Worm (Caenorhabditis elegans) whole organism, L2 larva: ENCODE measurements around the gene tbc-18.

Source experiments
- C34F6.9 ChIP-seq: fragments of 150-350 bp; optimal IDR thresholded peaks from 2 replicates; lab custom pipeline; 2014; ENCODE audit warnings: missing biosample characterization, missing genetic modification characterization
- F13H6.1 ChIP-seq: sonication (generic microtip); optimal IDR thresholded peaks from 2 replicates; lab custom pipeline; 2016; ENCODE audit warnings: missing genetic modification characterization, missing compliant biosample characterization
- R02D3.7 ChIP-seq: fragments of 150-350 bp; optimal IDR thresholded peaks from 2 replicates; lab custom pipeline; 2014; ENCODE audit warnings: missing biosample characterization, missing genetic modification characterization
- Y55F3AM.14 ChIP-seq: fragments of 200-800 bp; sonication (Bioruptor generic); optimal IDR thresholded peaks from 2 replicates; lab custom pipeline; 2018; ENCODE audit warnings: mild to moderate bottlenecking, missing genetic modification characterization, missing compliant biosample characterization
- ZK546.5 ChIP-seq: sonication (generic microtip); optimal IDR thresholded peaks from 2 replicates; lab custom pipeline; 2017; ENCODE audit warnings: missing biosample characterization, missing genetic modification characterization
- aly-2 ChIP-seq: fragments of 150-350 bp; optimal IDR thresholded peaks from 2 replicates; lab custom pipeline; 2014; ENCODE audit warnings: missing biosample characterization, missing genetic modification characterization
- ama-1 ChIP-seq: fragments of 150-350 bp; optimal IDR thresholded peaks from 2 replicates; lab custom pipeline; 2018; ENCODE audit warnings: inconsistent platforms
- blmp-1 ChIP-seq: sonication (generic microtip); optimal IDR thresholded peaks from 2 replicates; lab custom pipeline; 2017; ENCODE audit warnings: missing genetic modification characterization, mild to moderate bottlenecking, missing compliant biosample characterization, antibody characterized with exemption, moderate library complexity; ENCODE audit not compliant: insufficient read depth
- ceh-16 ChIP-seq: fragments of 150-350 bp; optimal IDR thresholded peaks from 2 replicates; lab custom pipeline; 2014; ENCODE audit warnings: missing biosample characterization, missing genetic modification characterization
- ceh-82 ChIP-seq: fragments of 150-350 bp; optimal IDR thresholded peaks from 2 replicates; lab custom pipeline; 2014; ENCODE audit warnings: missing biosample characterization, missing genetic modification characterization
- crh-2 ChIP-seq: sonication (generic microtip); optimal IDR thresholded peaks from 2 replicates; lab custom pipeline; 2017; ENCODE audit warnings: missing biosample characterization, missing genetic modification characterization
- dmd-4 ChIP-seq: sonication (generic microtip); optimal IDR thresholded peaks from 2 replicates; lab custom pipeline; 2017; ENCODE audit warnings: missing biosample characterization, missing genetic modification characterization
- egl-27 ChIP-seq: sonication (generic microtip); optimal IDR thresholded peaks from 3 replicates; lab custom pipeline; 2017; ENCODE audit warnings: missing biosample characterization, missing genetic modification reagents, missing genetic modification characterization
- elt-1 ChIP-seq: fragments of 150-350 bp; optimal IDR thresholded peaks from 2 replicates; lab custom pipeline; 2014; ENCODE audit warnings: missing biosample characterization, missing genetic modification characterization
- elt-3 ChIP-seq: sonication (generic microtip); optimal IDR thresholded peaks from 2 replicates; lab custom pipeline; 2017; ENCODE audit warnings: missing biosample characterization, missing genetic modification characterization
- fos-1 ChIP-seq: fragments of 150-350 bp; optimal IDR thresholded peaks from 2 replicates; lab custom pipeline; 2014; ENCODE audit warnings: missing biosample characterization, missing genetic modification characterization
- gmeb-1 ChIP-seq: fragments of 150-350 bp; optimal IDR thresholded peaks from 2 replicates; lab custom pipeline; 2014; ENCODE audit warnings: missing biosample characterization, missing genetic modification characterization
- lin-11 ChIP-seq: fragments of 150-350 bp; sonication (generic microtip); optimal IDR thresholded peaks from 2 replicates; lab custom pipeline; 2014; ENCODE audit warnings: missing biosample characterization, missing genetic modification characterization, inconsistent platforms, mixed read lengths
- lin-13 ChIP-seq: fragments of 150-350 bp; optimal IDR thresholded peaks from 2 replicates; lab custom pipeline; 2014; ENCODE audit warnings: missing biosample characterization, missing genetic modification reagents, missing genetic modification characterization
- lin-39 ChIP-seq: fragments of 150-350 bp; optimal IDR thresholded peaks from 2 replicates; lab custom pipeline; 2014; ENCODE audit warnings: missing biosample characterization, missing genetic modification reagents, missing genetic modification characterization
- lsy-2 ChIP-seq, 2 experiments: fragments of 150-350 bp in 1 of 2; sonication (generic microtip) in 1 of 2; optimal IDR thresholded peaks; 2 replicates each; lab custom pipeline; 2014 to 2017; ENCODE audit warnings: missing biosample characterization in 2 of 2, missing genetic modification characterization in 2 of 2
- mab-5 ChIP-seq: fragments of 150-350 bp; optimal IDR thresholded peaks from 2 replicates; lab custom pipeline; 2014; ENCODE audit warnings: missing biosample characterization, missing genetic modification characterization
- mbf-1 ChIP-seq: sonication (generic microtip); optimal IDR thresholded peaks from 2 replicates; lab custom pipeline; 2017; ENCODE audit warnings: missing biosample characterization, missing genetic modification characterization
- mdl-1 ChIP-seq, 2 experiments: fragments of 150-350 bp in 1 of 2; sonication (generic microtip) in 1 of 2; optimal IDR thresholded peaks; 2 replicates each; lab custom pipeline; 2017; ENCODE audit warnings: missing biosample characterization in 2 of 2, missing genetic modification characterization in 2 of 2
- nhr-10 ChIP-seq: sonication (generic microtip); optimal IDR thresholded peaks from 2 replicates; lab custom pipeline; 2017; ENCODE audit warnings: missing biosample characterization, missing genetic modification characterization
- nhr-11 ChIP-seq: fragments of 150-350 bp; optimal IDR thresholded peaks from 2 replicates; lab custom pipeline; 2014; ENCODE audit warnings: missing biosample characterization, missing genetic modification characterization
- nhr-12 ChIP-seq: fragments of 150-350 bp; optimal IDR thresholded peaks from 2 replicates; lab custom pipeline; 2014; ENCODE audit warnings: missing biosample characterization, missing genetic modification characterization
- nhr-129 ChIP-seq: fragments of 150-350 bp; optimal IDR thresholded peaks from 2 replicates; lab custom pipeline; 2014; ENCODE audit warnings: missing biosample characterization, missing genetic modification characterization
- nhr-21 ChIP-seq: fragments of 150-350 bp; optimal IDR thresholded peaks from 2 replicates; lab custom pipeline; 2014; ENCODE audit warnings: missing biosample characterization, missing genetic modification characterization
- nhr-23 ChIP-seq: fragments of 150-350 bp; optimal IDR thresholded peaks from 2 replicates; lab custom pipeline; 2014; ENCODE audit warnings: missing biosample characterization, missing genetic modification reagents, missing genetic modification characterization
- nhr-237 ChIP-seq: fragments of 150-350 bp; optimal IDR thresholded peaks from 2 replicates; lab custom pipeline; 2014; ENCODE audit warnings: missing biosample characterization, missing genetic modification characterization
- nhr-25 ChIP-seq: fragments of 150-350 bp; sonication (generic microtip); optimal IDR thresholded peaks from 3 replicates; lab custom pipeline; 2014; ENCODE audit warnings: missing biosample characterization, missing genetic modification characterization
- nhr-6 ChIP-seq: fragments of 150-350 bp; optimal IDR thresholded peaks from 2 replicates; lab custom pipeline; 2014; ENCODE audit warnings: missing biosample characterization, missing genetic modification characterization
- nhr-77 ChIP-seq: fragments of 150-350 bp; optimal IDR thresholded peaks from 2 replicates; lab custom pipeline; 2014; ENCODE audit warnings: missing biosample characterization, missing genetic modification characterization
- peb-1 ChIP-seq: fragments of 150-350 bp; optimal IDR thresholded peaks from 2 replicates; lab custom pipeline; 2014; ENCODE audit warnings: missing biosample characterization, missing genetic modification characterization
- sem-4 ChIP-seq: fragments of 150-350 bp; optimal IDR thresholded peaks from 2 replicates; lab custom pipeline; 2014; ENCODE audit warnings: missing biosample characterization, missing genetic modification reagents, missing genetic modification characterization
- skn-1 ChIP-seq: sonication (generic microtip); optimal IDR thresholded peaks from 2 replicates; lab custom pipeline; 2017; ENCODE audit warnings: missing biosample characterization, missing genetic modification characterization
- sma-3 ChIP-seq: sonication (generic microtip); optimal IDR thresholded peaks from 2 replicates; lab custom pipeline; 2016; ENCODE audit warnings: missing genetic modification reagents, missing genetic modification characterization, missing compliant biosample characterization
- sma-9 ChIP-seq, 2 experiments: fragments of 150-350 bp in 1 of 2; sonication (generic microtip) in 1 of 2; optimal IDR thresholded peaks; 2 replicates each; lab custom pipeline; 2014 to 2016; ENCODE audit warnings: missing genetic modification characterization in 2 of 2, mild to moderate bottlenecking in 1 of 2, missing biosample characterization in 1 of 2, missing compliant biosample characterization in 1 of 2, missing genetic modification reagents in 1 of 2, moderate library complexity in 1 of 2
- snpc-4 ChIP-seq: fragments of 150-350 bp; optimal IDR thresholded peaks from 2 replicates; lab custom pipeline; 2014; ENCODE audit warnings: missing biosample characterization, missing genetic modification characterization
- unc-55 ChIP-seq: fragments of 150-350 bp; sonication (generic microtip); optimal IDR thresholded peaks from 3 replicates; lab custom pipeline; 2014; ENCODE audit warnings: missing biosample characterization, missing genetic modification reagents, missing genetic modification characterization
- unc-62 ChIP-seq: fragments of 150-350 bp; optimal IDR thresholded peaks from 2 replicates; lab custom pipeline; 2014; ENCODE audit warnings: missing biosample characterization, missing genetic modification reagents, missing genetic modification characterization
- zag-1 ChIP-seq: fragments of 150-350 bp; optimal IDR thresholded peaks from 2 replicates; lab custom pipeline; 2014; ENCODE audit warnings: missing biosample characterization, missing genetic modification characterization
- ztf-1 ChIP-seq: fragments of 200-800 bp; sonication (Bioruptor generic); conservative IDR thresholded peaks from 2 replicates; pipeline ENCODE4 v1.3.6; 2022; ENCODE audit warnings: missing genetic modification characterization, missing compliant biosample characterization
- ztf-11 ChIP-seq: sonication (generic microtip); optimal IDR thresholded peaks from 2 replicates; lab custom pipeline; 2017; ENCODE audit warnings: missing biosample characterization, missing genetic modification characterization
- ztf-4 ChIP-seq: fragments of 150-350 bp; optimal IDR thresholded peaks from 2 replicates; lab custom pipeline; 2014; ENCODE audit warnings: missing biosample characterization, missing genetic modification characterization

The tbc-18 gene

ce11 chrX:8386068-8386851, 7.9 kb downstream of the tbc-18 start:
- TF ChIP-seq peb-1 (tag; lab: Kevin White, UChicago): no peak
- TF ChIP-seq crh-2 (tag; lab: Kevin White, UChicago): peak; percentile 55
- TF ChIP-seq egl-27 (tag; lab: Kevin White, UChicago): peak; percentile 42
- TF ChIP-seq lsy-2 (tag; optimal IDR thresholded peaks at IDR 0.05; lab: Kevin White, UChicago): peak; percentile 15 to 52
- no peak for TF ChIP-seq ztf-11 (tag; lab: Kevin White, UChicago)
- TF ChIP-seq nhr-23 (tag; lab: Kevin White, UChicago): no peak
- peak; percentile 10 for TF ChIP-seq F13H6.1 (tag; lab: Kevin White, UChicago)
- peak; percentile 48 for TF ChIP-seq nhr-21
- no peak for TF ChIP-seq ztf-4 (tag; lab: Kevin White, UChicago)
- TF ChIP-seq nhr-129: peak; percentile 69
- no peak for TF ChIP-seq elt-1 (tag; lab: Kevin White, UChicago)
- TF ChIP-seq nhr-10: no peak
- TF ChIP-seq nhr-237: no peak
- TF ChIP-seq snpc-4 (tag; lab: Kevin White, UChicago): no peak
- TF ChIP-seq R02D3.7 (tag; lab: Kevin White, UChicago): no peak
- TF ChIP-seq sma-3 (GFP tag; lab: Kevin White, UChicago): no peak
- no peak for TF ChIP-seq lin-11 (tag; lab: Kevin White, UChicago)
- peak; percentile 12 for TF ChIP-seq C34F6.9 (tag; lab: Kevin White, UChicago)
- TF ChIP-seq unc-55 (GFP tag; lab: Kevin White, UChicago): peak; percentile 20
- TF ChIP-seq mdl-1 (tag; optimal IDR thresholded peaks at IDR 0.05; lab: Kevin White, UChicago): no peak
- TF ChIP-seq sma-9 (GFP tag; optimal IDR thresholded peaks at IDR 0.05; lab: Kevin White, UChicago): peak; percentile 53
- no peak for TF ChIP-seq sma-9 (tag; optimal IDR thresholded peaks at IDR 0.05; lab: Kevin White, UChicago)
- no peak for TF ChIP-seq mbf-1
- peak; percentile 44 for TF ChIP-seq fos-1 (tag; lab: Kevin White, UChicago)
- TF ChIP-seq ceh-16 (tag; lab: Kevin White, UChicago): no peak
- no peak for TF ChIP-seq nhr-25 (tag; lab: Kevin White, UChicago)
- no peak for TF ChIP-seq ceh-82 (tag; lab: Kevin White, UChicago)
- TF ChIP-seq gmeb-1 (tag; lab: Kevin White, UChicago): no peak
- no peak for TF ChIP-seq elt-3
- no peak for TF ChIP-seq ama-1 (lab: Kevin White, UChicago)
- no peak for TF ChIP-seq blmp-1 (tag; lab: Kevin White, UChicago)
- TF ChIP-seq ztf-1 (GFP tag; lab: Robert Waterston, UW): no peak
- no peak for TF ChIP-seq aly-2 (tag; lab: Kevin White, UChicago)
- no peak for TF ChIP-seq sem-4
- no peak for TF ChIP-seq ZK546.5
- peak; percentile 4 for TF ChIP-seq Y55F3AM.14 (GFP tag; lab: Kevin White, UChicago)
- no peak for TF ChIP-seq unc-62 (GFP tag; lab: Kevin White, UChicago)
- no peak for TF ChIP-seq nhr-77 (tag; lab: Kevin White, UChicago)
- no peak for TF ChIP-seq nhr-11 (tag; lab: Kevin White, UChicago)
- no peak for TF ChIP-seq nhr-12
- TF ChIP-seq nhr-6 (tag; lab: Kevin White, UChicago): no peak
- no peak for TF ChIP-seq lin-39 (tag; lab: Kevin White, UChicago)
- TF ChIP-seq skn-1 (tag; lab: Kevin White, UChicago): no peak
- TF ChIP-seq mab-5: no peak
- no peak for TF ChIP-seq zag-1 (tag; lab: Kevin White, UChicago)
- peak; percentile 36 for TF ChIP-seq lin-13 (GFP tag; lab: Kevin White, UChicago)
- no peak for TF ChIP-seq dmd-4
